Worm (Caenorhabditis elegans) whole organism, L2 larva: Measurements from ENCODE around the gene T10G3.2.

ENCODE experiments used
- Y55F3AM.14 ChIP-seq: fragments of 200-800 bp; sonication (Bioruptor generic); optimal IDR thresholded peaks from 2 replicates; lab custom pipeline; 2018; ENCODE audit warnings: mild to moderate bottlenecking, missing genetic modification characterization, missing compliant biosample characterization
- ZK546.5 ChIP-seq: sonication (generic microtip); optimal IDR thresholded peaks from 2 replicates; lab custom pipeline; 2017; ENCODE audit warnings: missing biosample characterization, missing genetic modification characterization
- ceh-82 ChIP-seq: fragments of 150-350 bp; optimal IDR thresholded peaks from 2 replicates; lab custom pipeline; 2014; ENCODE audit warnings: missing biosample characterization, missing genetic modification characterization
- elt-1 ChIP-seq: fragments of 150-350 bp; optimal IDR thresholded peaks from 2 replicates; lab custom pipeline; 2014; ENCODE audit warnings: missing biosample characterization, missing genetic modification characterization
- elt-3 ChIP-seq: sonication (generic microtip); optimal IDR thresholded peaks from 2 replicates; lab custom pipeline; 2017; ENCODE audit warnings: missing biosample characterization, missing genetic modification characterization
- fos-1 ChIP-seq: fragments of 150-350 bp; optimal IDR thresholded peaks from 2 replicates; lab custom pipeline; 2014; ENCODE audit warnings: missing biosample characterization, missing genetic modification characterization
- lsy-2 ChIP-seq, 2 experiments: fragments of 150-350 bp in 1 of 2; sonication (generic microtip) in 1 of 2; optimal IDR thresholded peaks; 2 replicates each; lab custom pipeline; 2014 to 2017; ENCODE audit warnings: missing biosample characterization in 2 of 2, missing genetic modification characterization in 2 of 2
- mdl-1 ChIP-seq, 2 experiments: fragments of 150-350 bp in 1 of 2; sonication (generic microtip) in 1 of 2; optimal IDR thresholded peaks; 2 replicates each; lab custom pipeline; 2017; ENCODE audit warnings: missing biosample characterization in 2 of 2, missing genetic modification characterization in 2 of 2
- nhr-11 ChIP-seq: fragments of 150-350 bp; optimal IDR thresholded peaks from 2 replicates; lab custom pipeline; 2014; ENCODE audit warnings: missing biosample characterization, missing genetic modification characterization
- nhr-23 ChIP-seq: fragments of 150-350 bp; optimal IDR thresholded peaks from 2 replicates; lab custom pipeline; 2014; ENCODE audit warnings: missing biosample characterization, missing genetic modification reagents, missing genetic modification characterization
- nhr-237 ChIP-seq: fragments of 150-350 bp; optimal IDR thresholded peaks from 2 replicates; lab custom pipeline; 2014; ENCODE audit warnings: missing biosample characterization, missing genetic modification characterization
- skn-1 ChIP-seq: sonication (generic microtip); optimal IDR thresholded peaks from 2 replicates; lab custom pipeline; 2017; ENCODE audit warnings: missing biosample characterization, missing genetic modification characterization
- unc-39 ChIP-seq: fragments of 150-350 bp; optimal IDR thresholded peaks from 2 replicates; lab custom pipeline; 2014; ENCODE audit warnings: missing biosample characterization, missing genetic modification characterization
- ztf-4 ChIP-seq: fragments of 150-350 bp; optimal IDR thresholded peaks from 2 replicates; lab custom pipeline; 2014; ENCODE audit warnings: missing biosample characterization, missing genetic modification characterization

DNA sequence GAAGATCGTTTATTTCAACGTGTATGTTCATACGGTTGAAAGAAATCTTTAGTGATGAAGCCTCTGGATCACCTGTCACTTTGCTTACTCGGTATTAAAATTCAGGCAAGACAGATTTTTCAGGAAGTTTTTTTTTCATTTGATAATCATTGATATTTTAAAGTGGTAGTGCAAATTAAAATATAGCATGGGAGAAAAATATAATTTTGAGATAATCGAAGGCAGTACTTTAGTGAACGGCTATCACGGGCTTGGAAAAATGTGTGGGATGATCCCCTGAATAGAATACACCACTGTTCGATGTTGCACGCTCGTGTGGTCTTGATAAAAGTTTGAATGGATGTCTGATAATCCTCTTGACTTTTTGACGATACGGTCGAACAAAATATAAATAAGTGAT lies 52.3 kb downstream of the T10G3.2 start:
- TF ChIP-seq ZK546.5 (tag; lab: Kevin White, UChicago) (no peak), nhr-23 (tag; lab: Kevin White, UChicago) (no peak), nhr-237 (no peak), Y55F3AM.14 (GFP tag; lab: Kevin White, UChicago) (no peak), mdl-1 (tag; optimal IDR thresholded peaks at IDR 0.05; lab: Kevin White, UChicago) (no peak), elt-3 (tag; lab: Kevin White, UChicago) (no peak), unc-39 (no peak), ceh-82 (no peak), fos-1 (tag; lab: Kevin White, UChicago) (no peak), nhr-11 (tag; lab: Kevin White, UChicago) (no peak), skn-1 (tag; lab: Kevin White, UChicago) (no peak), elt-1 (no peak), ztf-4 (tag; lab: Kevin White, UChicago) (no peak), lsy-2 (tag; optimal IDR thresholded peaks at IDR 0.05; lab: Kevin White, UChicago) (no peak)
